Worm (Caenorhabditis elegans) whole organism, L3 larva: ENCODE data around the gene nhr-193.

Experiments used
- R02D3.7 ChIP-seq: fragments of 150-350 bp; optimal IDR thresholded peaks from 2 replicates; lab custom pipeline; 2014; ENCODE audit warnings: missing biosample characterization, missing genetic modification characterization
- ama-1 ChIP-seq: fragments of 150-350 bp; optimal IDR thresholded peaks from 2 replicates; lab custom pipeline; 2018
- ceh-16 ChIP-seq: sonication (generic microtip); optimal IDR thresholded peaks from 2 replicates; lab custom pipeline; 2017; ENCODE audit warnings: missing biosample characterization, missing genetic modification characterization
- ceh-9 ChIP-seq: sonication (generic microtip); optimal IDR thresholded peaks from 2 replicates; lab custom pipeline; 2018; ENCODE audit warnings: missing biosample characterization, missing genetic modification characterization
- daf-12 ChIP-seq: fragments of 150-350 bp; optimal IDR thresholded peaks from 2 replicates; lab custom pipeline; 2014; ENCODE audit warnings: missing biosample characterization, missing genetic modification reagents, missing genetic modification characterization
- elt-1 ChIP-seq: fragments of 150-350 bp; optimal IDR thresholded peaks from 2 replicates; lab custom pipeline; 2014; ENCODE audit warnings: missing biosample characterization, missing genetic modification characterization
- elt-2 ChIP-seq: sonication (generic microtip); optimal IDR thresholded peaks from 2 replicates; lab custom pipeline; 2016; ENCODE audit warnings: missing genetic modification reagents, mild to moderate bottlenecking, missing genetic modification characterization, missing compliant biosample characterization
- lin-15B ChIP-seq: fragments of 150-350 bp; optimal IDR thresholded peaks from 2 replicates; lab custom pipeline; 2014; ENCODE audit warnings: missing biosample characterization, missing genetic modification characterization
- mdl-1 ChIP-seq: fragments of 150-350 bp; optimal IDR thresholded peaks from 2 replicates; lab custom pipeline; 2014; ENCODE audit warnings: missing biosample characterization, missing genetic modification characterization
- nhr-12 ChIP-seq: fragments of 150-350 bp; optimal IDR thresholded peaks from 2 replicates; lab custom pipeline; 2014; ENCODE audit warnings: missing biosample characterization, missing genetic modification characterization
- nhr-25 ChIP-seq: sonication (generic microtip); optimal IDR thresholded peaks from 2 replicates; lab custom pipeline; 2017; ENCODE audit warnings: missing biosample characterization, missing genetic modification characterization
- nhr-28 ChIP-seq: fragments of 150-350 bp; optimal IDR thresholded peaks from 2 replicates; lab custom pipeline; 2014; ENCODE audit warnings: missing biosample characterization, missing genetic modification characterization
- nhr-43 ChIP-seq: sonication (generic microtip); optimal IDR thresholded peaks from 2 replicates; lab custom pipeline; 2016; ENCODE audit warnings: mild to moderate bottlenecking, missing genetic modification characterization, missing compliant biosample characterization; ENCODE audit not compliant: poor library complexity, severe bottlenecking
- nhr-67 ChIP-seq: fragments of 150-350 bp; optimal IDR thresholded peaks from 2 replicates; lab custom pipeline; 2014; ENCODE audit warnings: missing biosample characterization, missing genetic modification characterization
- nhr-77 ChIP-seq: fragments of 150-350 bp; optimal IDR thresholded peaks from 2 replicates; lab custom pipeline; 2014; ENCODE audit warnings: missing biosample characterization, missing genetic modification characterization
- pha-4 ChIP-seq: fragments of 150-350 bp; optimal IDR thresholded peaks from 2 replicates; lab custom pipeline; 2014; ENCODE audit warnings: missing biosample characterization, missing genetic modification reagents, missing genetic modification characterization
- pqm-1 ChIP-seq: fragments of 150-350 bp; optimal IDR thresholded peaks from 2 replicates; lab custom pipeline; 2017; ENCODE audit warnings: missing biosample characterization, missing genetic modification characterization, inconsistent platforms
- skn-1 ChIP-seq: fragments of 150-350 bp; optimal IDR thresholded peaks from 2 replicates; lab custom pipeline; 2014; ENCODE audit warnings: missing biosample characterization, missing genetic modification characterization
- snpc-4 ChIP-seq: fragments of 150-350 bp; optimal IDR thresholded peaks from 2 replicates; lab custom pipeline; 2014; ENCODE audit warnings: missing biosample characterization, missing genetic modification characterization
- tbx-2 ChIP-seq: sonication (generic microtip); optimal IDR thresholded peaks from 2 replicates; lab custom pipeline; 2016; ENCODE audit warnings: mild to moderate bottlenecking, missing genetic modification characterization, missing compliant biosample characterization
- unc-39 ChIP-seq: sonication (generic microtip); optimal IDR thresholded peaks from 4 replicates; lab custom pipeline; 2017; ENCODE audit warnings: missing biosample characterization, missing genetic modification characterization
- unc-62 ChIP-seq: fragments of 150-350 bp; sonication (generic microtip); optimal IDR thresholded peaks from 4 replicates; lab custom pipeline; 2014; ENCODE audit warnings: missing biosample characterization, missing genetic modification reagents, missing genetic modification characterization
- ztf-11 ChIP-seq: fragments of 150-350 bp; optimal IDR thresholded peaks from 2 replicates; lab custom pipeline; 2014; ENCODE audit warnings: missing biosample characterization, missing genetic modification characterization

Gene nhr-193

DNA sequence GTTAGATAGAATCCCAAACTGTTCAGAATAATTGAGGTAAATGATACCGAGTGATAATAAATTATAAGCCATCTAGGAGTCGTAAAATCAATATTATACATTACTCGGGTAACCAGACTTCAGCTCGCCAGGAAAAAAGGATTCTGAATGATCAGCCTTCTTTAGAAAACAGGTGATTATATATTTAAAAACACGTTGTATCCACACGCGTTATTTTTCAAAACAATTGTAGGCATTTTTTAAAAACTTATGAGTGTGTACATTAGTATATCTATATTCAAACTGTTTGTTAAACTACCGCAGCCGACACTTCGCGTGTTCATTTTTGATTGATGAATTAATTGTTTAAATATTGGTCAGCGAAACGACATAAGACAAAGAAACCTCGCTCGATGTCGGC, 46.2 kb downstream of the nhr-193 start, which contains the start of gene sri-65:
Gene sri-65 (minus strand): TSS at position 101 of the 400 bp plus-strand sequence.
- TF ChIP-seq nhr-12 (no peak), skn-1 (no peak), pha-4 (tag; lab: Kevin White, UChicago) (no peak), nhr-28 (no peak)

DNA sequence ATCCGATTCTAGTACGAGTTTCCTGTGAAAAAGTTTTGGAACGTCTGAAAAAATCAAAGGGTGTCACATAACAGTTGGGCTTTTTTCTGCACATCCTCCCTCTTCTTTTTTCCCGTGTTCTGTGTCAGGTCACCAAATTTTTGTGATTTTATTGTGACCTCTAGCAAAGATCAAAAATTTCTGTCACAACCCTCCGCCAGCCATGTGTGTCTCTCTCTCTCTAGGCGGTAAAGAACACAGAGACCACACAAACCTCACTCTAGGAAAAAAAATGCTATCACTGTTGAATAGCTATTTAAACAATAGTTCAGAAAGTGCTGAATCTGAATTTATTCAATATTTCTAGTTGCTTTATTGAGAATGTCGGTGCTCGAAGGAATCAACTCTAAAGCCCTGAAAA, 48.5 kb downstream of the nhr-193 start, which contains the start of gene gst-44:
Gene gst-44 (plus strand): TSS at position 237 of the 400 bp plus-strand sequence.
- TF ChIP-seq ztf-11, result no peak
- TF ChIP-seq elt-2 (tag; lab: Kevin White, UChicago), result peak; percentile 39
- peak; percentile 30 for TF ChIP-seq pqm-1

DNA sequence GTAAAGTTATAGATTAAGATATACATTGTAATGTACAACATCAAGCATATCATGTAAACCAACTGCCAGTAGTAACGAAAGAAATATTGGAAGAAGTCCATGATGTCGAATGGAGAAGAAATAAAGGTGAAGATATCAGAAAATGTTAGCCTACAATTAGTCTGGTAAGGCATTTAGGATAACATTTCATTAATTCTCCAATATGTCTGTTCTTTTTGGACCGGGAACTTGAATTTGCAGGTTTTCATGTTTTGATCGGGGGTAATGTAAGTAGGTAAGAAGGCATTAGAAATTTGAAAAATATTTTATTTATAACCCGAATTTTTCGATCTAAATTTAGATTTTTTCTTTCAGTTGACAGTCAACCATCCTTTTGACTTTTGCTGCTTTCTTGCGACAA, 51.6 kb downstream of the nhr-193 start, which contains the start of gene srd-63:
Gene srd-63 (minus strand): TSS at position 101 of the 400 bp plus-strand sequence.
- TF ChIP-seq unc-39 (tag; lab: Kevin White, UChicago) (no peak), ceh-16 (tag; lab: Kevin White, UChicago) (no peak), mdl-1 (tag; lab: Kevin White, UChicago) (no peak), daf-12 (tag; lab: Kevin White, UChicago) (no peak), ama-1 (lab: Kevin White, UChicago) (no peak), ztf-11 (no peak), pha-4 (tag; lab: Kevin White, UChicago) (no peak), nhr-25 (no peak), R02D3.7 (tag; lab: Kevin White, UChicago) (no peak), ceh-9 (tag; lab: Kevin White, UChicago) (no peak), nhr-67 (no peak), lin-15B (tag; lab: Kevin White, UChicago) (no peak), nhr-43 (no peak), unc-62 (no peak), snpc-4 (tag; lab: Kevin White, UChicago) (no peak), nhr-77 (no peak), tbx-2 (no peak), elt-1 (tag; lab: Kevin White, UChicago) (no peak)
- TF ChIP-seq, all 47 proteins: peak for 0
